Fruit fly (Drosophila melanogaster) whole organism, embryonic: ENCODE measurements around the gene Sik2.

ENCODE experiments used
- BEAF-32 ChIP-seq: fragments of 200-800 bp; sonication (Bioruptor generic); optimal IDR thresholded peaks from 3 replicates; lab custom pipeline; 2017; ENCODE audit warnings: missing biosample characterization, missing genetic modification characterization, mild to moderate bottlenecking, moderate library complexity, missing genetic modification reagents
- BtbVII ChIP-seq: fragments of 200-800 bp; sonication (Bioruptor generic); optimal IDR thresholded peaks from 3 replicates; lab custom pipeline; 2017; ENCODE audit warnings: missing biosample characterization, mild to moderate bottlenecking, missing genetic modification characterization
- CG10565 ChIP-seq: fragments of 200-800 bp; sonication (Bioruptor generic); optimal IDR thresholded peaks from 3 replicates; lab custom pipeline; 2016; ENCODE audit warnings: missing biosample characterization, mild to moderate bottlenecking, missing genetic modification characterization
- CG11456 ChIP-seq: fragments of 200-800 bp; sonication (Bioruptor generic); IDR thresholded peaks from 3 replicates; pipeline ENCODE4 v1.3.6; 2022; ENCODE audit warnings: missing biosample characterization, missing genetic modification characterization
- CG11695 ChIP-seq: fragments of 200-800 bp; sonication (Bioruptor generic); IDR thresholded peaks from 3 replicates; pipeline ENCODE4 v1.3.6; 2022; ENCODE audit warnings: missing biosample characterization, missing genetic modification characterization
- CG12659 ChIP-seq: fragments of 200-800 bp; sonication (Bioruptor generic); optimal IDR thresholded peaks from 3 replicates; lab custom pipeline; 2017; ENCODE audit warnings: mild to moderate bottlenecking, missing biosample characterization, missing genetic modification reagents, missing genetic modification characterization
- CG12942 ChIP-seq: fragments of 200-800 bp; sonication (Bioruptor generic); optimal IDR thresholded peaks from 3 replicates; lab custom pipeline; 2016; ENCODE audit warnings: missing biosample characterization, missing genetic modification characterization
- CG13424 ChIP-seq: fragments of 200-800 bp; sonication (Bioruptor generic); optimal IDR thresholded peaks from 2 replicates; lab custom pipeline; 2019; ENCODE audit warnings: missing biosample characterization, mild to moderate bottlenecking, missing genetic modification characterization, moderate library complexity
- CG15269 ChIP-seq: fragments of 200-800 bp; sonication (Bioruptor generic); optimal IDR thresholded peaks from 2 replicates; lab custom pipeline; 2018; ENCODE audit warnings: missing biosample characterization, mild to moderate bottlenecking, missing genetic modification characterization, moderate library complexity
- CG15696 ChIP-seq: fragments of 200-800 bp; sonication (Bioruptor generic); optimal IDR thresholded peaks from 2 replicates; lab custom pipeline; 2019; ENCODE audit warnings: missing biosample characterization, mild to moderate bottlenecking, missing genetic modification characterization, moderate library complexity
- CG1602 ChIP-seq: fragments of 200-800 bp; sonication (Bioruptor generic); optimal IDR thresholded peaks from 3 replicates; lab custom pipeline; 2016; ENCODE audit warnings: missing biosample characterization, missing genetic modification characterization
- CG3065 ChIP-seq: fragments of 200-800 bp; sonication (Bioruptor generic); optimal IDR thresholded peaks from 2 replicates; lab custom pipeline; 2016; ENCODE audit warnings: missing biosample characterization, missing genetic modification characterization
- CG32532 ChIP-seq: fragments of 200-800 bp; sonication (Bioruptor generic); IDR thresholded peaks from 2 replicates; pipeline ENCODE4 v1.3.6; 2022; ENCODE audit warnings: missing biosample characterization, missing genetic modification characterization
- CG33213 ChIP-seq: fragments of 200-800 bp; sonication (Bioruptor generic); optimal IDR thresholded peaks from 3 replicates; lab custom pipeline; 2016; ENCODE audit warnings: missing biosample characterization, missing genetic modification characterization
- CG42726 ChIP-seq: fragments of 200-800 bp; sonication (Bioruptor generic); IDR thresholded peaks from 2 replicates; pipeline ENCODE4 v1.3.6; 2022; ENCODE audit warnings: missing biosample characterization, missing genetic modification characterization; ENCODE audit not compliant: partially characterized antibody
- CG4328 ChIP-seq: fragments of 200-800 bp; sonication (Bioruptor generic); optimal IDR thresholded peaks from 3 replicates; lab custom pipeline; 2017; ENCODE audit warnings: missing biosample characterization, missing genetic modification reagents, missing genetic modification characterization
- CG9876 ChIP-seq: fragments of 200-800 bp; sonication (Bioruptor generic); optimal IDR thresholded peaks from 2 replicates; lab custom pipeline; 2016; ENCODE audit warnings: missing biosample characterization, missing genetic modification characterization
- Dad ChIP-seq: fragments of 200-800 bp; sonication (Bioruptor generic); optimal IDR thresholded peaks from 3 replicates; lab custom pipeline; 2016; ENCODE audit warnings: missing biosample characterization, missing genetic modification characterization
- Dfd ChIP-seq, 2 experiments: fragments of >200 bp; optimal IDR thresholded peaks; 2 replicates each; lab custom pipeline; 2017; ENCODE audit warnings: missing biosample characterization in 2 of 2, missing genetic modification characterization in 2 of 2
- Dll ChIP-seq: fragments of 200-800 bp; sonication (Bioruptor generic); IDR thresholded peaks from 4 replicates; pipeline ENCODE4 v1.3.6; 2022; ENCODE audit warnings: missing biosample characterization, missing genetic modification characterization; ENCODE audit not compliant: partially characterized antibody
- ERR ChIP-seq: fragments of 200-800 bp; sonication (Bioruptor generic); optimal IDR thresholded peaks from 2 replicates; lab custom pipeline; 2016; ENCODE audit warnings: missing biosample characterization, missing genetic modification characterization
- Fer2 ChIP-seq: fragments of 200-800 bp; sonication (Bioruptor generic); optimal IDR thresholded peaks from 2 replicates; lab custom pipeline; 2018; ENCODE audit warnings: missing biosample characterization, mild to moderate bottlenecking, missing genetic modification characterization, moderate library complexity
- Gug ChIP-seq: fragments of 200-800 bp; sonication (Bioruptor generic); IDR thresholded peaks from 4 replicates; pipeline ENCODE4 v1.3.6; 2022; ENCODE audit warnings: missing biosample characterization, missing genetic modification characterization
- H15 ChIP-seq: fragments of 200-800 bp; sonication (Bioruptor generic); IDR thresholded peaks from 3 replicates; pipeline ENCODE4 v1.3.6; 2022; ENCODE audit warnings: missing biosample characterization, missing genetic modification characterization
- HHEX ChIP-seq: fragments of 200-800 bp; sonication (Bioruptor generic); optimal IDR thresholded peaks from 3 replicates; lab custom pipeline; 2017; ENCODE audit warnings: missing biosample characterization, mild to moderate bottlenecking, missing genetic modification characterization, missing genetic modification reagents
- Hr51 ChIP-seq, 2 experiments: fragments of 200-800 bp; sonication (Bioruptor generic); optimal IDR thresholded peaks; 2 replicates in 1 of 2; 3 replicates in 1 of 2; lab custom pipeline; 2016 to 2018; ENCODE audit warnings: missing biosample characterization in 2 of 2, missing genetic modification characterization in 2 of 2, mild to moderate bottlenecking in 1 of 2, moderate library complexity in 1 of 2
- Jarid2 ChIP-seq: fragments of 200-800 bp; sonication (Bioruptor generic); optimal IDR thresholded peaks from 3 replicates; lab custom pipeline; 2017; ENCODE audit warnings: mild to moderate bottlenecking, missing biosample characterization, missing genetic modification reagents, missing genetic modification characterization
- Mrtf ChIP-seq: fragments of 200-800 bp; sonication (Bioruptor generic); IDR thresholded peaks from 3 replicates; pipeline ENCODE4 v1.3.6; 2022; ENCODE audit warnings: missing biosample characterization, missing genetic modification characterization
- Scr ChIP-seq: fragments of 200-800 bp; sonication (Bioruptor generic); IDR thresholded peaks from 2 replicates; pipeline ENCODE4 v1.3.6; 2022; ENCODE audit warnings: missing biosample characterization, missing genetic modification characterization; ENCODE audit not compliant: partially characterized antibody
- Sry-δ ChIP-seq: fragments of 200-800 bp; sonication (Bioruptor generic); optimal IDR thresholded peaks from 2 replicates; lab custom pipeline; 2016; ENCODE audit warnings: missing biosample characterization, missing genetic modification characterization
- Taf1 ChIP-seq: fragments of 200-800 bp; sonication (Bioruptor generic); IDR thresholded peaks from 2 replicates; pipeline ENCODE4 v1.3.6; 2022; ENCODE audit warnings: missing biosample characterization, missing genetic modification characterization
- bcd ChIP-seq: fragments of 200-800 bp; sonication (Bioruptor generic); optimal IDR thresholded peaks from 2 replicates; lab custom pipeline; 2017; ENCODE audit warnings: missing biosample characterization, mild to moderate bottlenecking, missing genetic modification characterization
- dpn ChIP-seq, 2 experiments: fragments of 200-800 bp; sonication (Bioruptor generic); optimal IDR thresholded peaks; 3 replicates each; lab custom pipeline; 2016; ENCODE audit warnings: missing biosample characterization in 2 of 2, missing genetic modification characterization in 2 of 2
- en ChIP-seq: fragments of 200-800 bp; sonication (Bioruptor generic); optimal IDR thresholded peaks from 2 replicates; lab custom pipeline; 2016; ENCODE audit warnings: missing biosample characterization, missing genetic modification characterization
- eyg ChIP-seq: fragments of 200-800 bp; sonication (Bioruptor generic); optimal IDR thresholded peaks from 3 replicates; lab custom pipeline; 2016; ENCODE audit warnings: missing biosample characterization, missing genetic modification characterization
- ham ChIP-seq: fragments of 200-800 bp; sonication (Bioruptor generic); IDR thresholded peaks from 2 replicates; pipeline ENCODE4 v1.3.6; 2022; ENCODE audit warnings: missing biosample characterization, missing genetic modification characterization
- knrl ChIP-seq: fragments of 200-800 bp; sonication (Bioruptor generic); IDR thresholded peaks from 3 replicates; pipeline ENCODE4 v1.3.6; 2022; ENCODE audit warnings: missing biosample characterization, missing genetic modification characterization; ENCODE audit not compliant: partially characterized antibody
- maf-S ChIP-seq: fragments of 200-800 bp; sonication (Bioruptor generic); optimal IDR thresholded peaks from 2 replicates; lab custom pipeline; 2016; ENCODE audit warnings: missing biosample characterization, missing genetic modification characterization
- nerfin-2 ChIP-seq: fragments of 200-800 bp; sonication (Bioruptor generic); IDR thresholded peaks from 2 replicates; pipeline ENCODE4 v1.3.6; 2022; ENCODE audit warnings: missing biosample characterization, missing genetic modification characterization; ENCODE audit not compliant: partially characterized antibody
- p53 ChIP-seq: fragments of 200-800 bp; sonication (Bioruptor generic); optimal IDR thresholded peaks from 2 replicates; lab custom pipeline; 2016; ENCODE audit warnings: missing biosample characterization, missing genetic modification characterization
- pb ChIP-seq: fragments of 200-800 bp; sonication (Bioruptor generic); optimal IDR thresholded peaks from 3 replicates; lab custom pipeline; 2016; ENCODE audit warnings: missing biosample characterization, missing genetic modification characterization
- pfk ChIP-seq: fragments of 200-800 bp; sonication (Bioruptor generic); optimal IDR thresholded peaks from 2 replicates; lab custom pipeline; 2018; ENCODE audit warnings: missing biosample characterization, mild to moderate bottlenecking, missing genetic modification characterization, moderate library complexity
- psq ChIP-seq: fragments of 200-800 bp; sonication (Bioruptor generic); optimal IDR thresholded peaks from 2 replicates; lab custom pipeline; 2017; ENCODE audit warnings: missing biosample characterization, missing genetic modification characterization
- pum ChIP-seq: fragments of 200-800 bp; sonication (Bioruptor generic); optimal IDR thresholded peaks from 2 replicates; lab custom pipeline; 2016; ENCODE audit warnings: missing biosample characterization, missing genetic modification characterization
- row ChIP-seq: fragments of 200-800 bp; sonication (Bioruptor generic); IDR thresholded peaks from 3 replicates; pipeline ENCODE4 v1.3.6; 2022; ENCODE audit warnings: missing biosample characterization, missing genetic modification characterization
- scrt ChIP-seq: fragments of 200-800 bp; sonication (Bioruptor generic); optimal IDR thresholded peaks from 2 replicates; lab custom pipeline; 2018; ENCODE audit warnings: missing biosample characterization, mild to moderate bottlenecking, missing genetic modification characterization, moderate library complexity
- sisA ChIP-seq: fragments of 200-800 bp; sonication (Bioruptor generic); IDR thresholded peaks from 2 replicates; pipeline ENCODE4 v1.3.6; 2022; ENCODE audit warnings: missing biosample characterization, missing genetic modification characterization
- so ChIP-seq: fragments of 200-800 bp; sonication (Bioruptor generic); IDR thresholded peaks from 3 replicates; pipeline ENCODE4 v1.3.6; 2022; ENCODE audit warnings: missing biosample characterization, missing genetic modification characterization
- ssp ChIP-seq: fragments of 200-800 bp; sonication (Bioruptor generic); IDR thresholded peaks from 2 replicates; pipeline ENCODE4 v1.3.6; 2022; ENCODE audit warnings: missing biosample characterization, missing genetic modification characterization
- unc-4 ChIP-seq: fragments of 200-800 bp; sonication (Bioruptor generic); IDR thresholded peaks from 2 replicates; pipeline ENCODE4 v1.3.6; 2022; ENCODE audit warnings: missing biosample characterization, missing genetic modification characterization; ENCODE audit not compliant: partially characterized antibody
- wor ChIP-seq: fragments of 200-800 bp; sonication (Bioruptor generic); IDR thresholded peaks from 2 replicates; pipeline ENCODE4 v1.3.6; 2022; ENCODE audit warnings: missing biosample characterization, missing genetic modification characterization

Gene Sik2

DNA sequence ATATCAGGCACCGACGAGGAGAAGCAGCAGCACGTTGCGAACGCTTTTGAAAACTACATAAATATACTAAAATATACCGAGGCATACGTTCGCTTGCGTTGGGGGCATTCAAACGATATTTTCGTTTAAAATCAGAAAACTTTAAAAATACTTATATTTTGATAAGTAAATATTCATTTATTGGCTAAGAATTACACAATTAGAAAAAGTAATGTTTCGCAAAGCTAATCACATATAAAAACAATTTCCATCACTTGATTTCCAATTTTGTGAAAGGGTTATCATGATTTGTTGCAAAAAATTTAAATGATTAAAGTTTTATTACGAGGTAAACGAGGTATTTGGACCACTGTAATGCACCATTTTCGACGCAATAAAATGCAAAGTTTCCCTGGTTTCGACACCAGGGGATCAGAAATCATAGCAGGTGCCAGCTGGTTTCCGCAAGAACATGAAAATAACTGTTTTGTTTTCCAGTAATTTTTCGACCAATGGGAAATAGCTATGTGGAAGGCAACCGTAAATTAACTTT is 14.2 kb upstream of the Sik2 start, which contains the start of gene CG4045 (continued):
- no peak for TF ChIP-seq CG3065 (GFP tag; lab: Kevin White, UChicago)
- peak in 1 of 2 experiments; percentile 15 for TF ChIP-seq Hr51 (GFP tag; optimal IDR thresholded peaks at IDR 0.05; lab: Kevin White, UChicago)
- no peak for TF ChIP-seq knrl
- TF ChIP-seq p53 (GFP tag; lab: Kevin White, UChicago), result no peak
- no peak for TF ChIP-seq ssp (GFP tag; lab: Robert Waterston, UW)
- TF ChIP-seq CG11695 (GFP tag; lab: Robert Waterston, UW), result no peak
- TF ChIP-seq pfk (GFP tag; lab: Kevin White, UChicago), result no peak
- TF ChIP-seq Taf1 (GFP tag; lab: Robert Waterston, UW), result no peak
- TF ChIP-seq ERR, result no peak
- TF ChIP-seq maf-S (GFP tag; lab: Kevin White, UChicago), result no peak
- TF ChIP-seq pum (GFP tag; lab: Kevin White, UChicago), result no peak
- no peak for TF ChIP-seq Fer2 (tag; lab: Kevin White, UChicago)
- TF ChIP-seq Sry-δ (GFP tag; lab: Kevin White, UChicago), result no peak
- TF ChIP-seq CG32532 (GFP tag; lab: Robert Waterston, UW), result no peak
- no peak for TF ChIP-seq Mrtf
- TF ChIP-seq Dll (GFP tag; lab: Robert Waterston, UW), result 0 out of 4 replicates have a peak, but pooled peaks have one; percentile 19
- no peak for TF ChIP-seq Dad
- TF ChIP-seq CG1602, result no peak
- no peak for TF ChIP-seq CG4328 (GFP tag; lab: Kevin White, UChicago)
- TF ChIP-seq ham, result no peak
- no peak for TF ChIP-seq psq
- TF ChIP-seq en (GFP tag; lab: Kevin White, UChicago), result no peak
- peak; percentile 17 for TF ChIP-seq CG13424
- no peak for TF ChIP-seq CG15696 (tag; lab: Kevin White, UChicago)
- no peak for TF ChIP-seq CG33213 (GFP tag; lab: Kevin White, UChicago)
- no peak for TF ChIP-seq CG42726 (GFP tag; lab: Robert Waterston, UW)
- TF ChIP-seq sisA (GFP tag; lab: Robert Waterston, UW), result no peak
- TF ChIP-seq Jarid2, result no peak
- TF ChIP-seq Dfd (GFP tag; optimal IDR thresholded peaks at IDR 0.05; lab: Kevin White, UChicago), result no peak
- no peak for TF ChIP-seq Gug (GFP tag; lab: Robert Waterston, UW)
- TF ChIP-seq CG9876 (GFP tag; lab: Kevin White, UChicago), result no peak
- TF ChIP-seq row, result peak; percentile 54
- peak; percentile 16 for TF ChIP-seq CG15269
- TF ChIP-seq CG12659, result no peak
- no peak for TF ChIP-seq BtbVII (GFP tag; lab: Kevin White, UChicago)
- TF ChIP-seq CG12942 (GFP tag; lab: Kevin White, UChicago), result no peak
- no peak for TF ChIP-seq wor
- no peak for TF ChIP-seq eyg (GFP tag; lab: Kevin White, UChicago)
- TF ChIP-seq pb, result no peak
- TF ChIP-seq so (GFP tag; lab: Robert Waterston, UW), result no peak
- TF ChIP-seq nerfin-2, result no peak
- TF ChIP-seq H15 (GFP tag; lab: Robert Waterston, UW), result no peak
- no peak for TF ChIP-seq CG10565
- peak; percentile 45 for TF ChIP-seq BEAF-32 (GFP tag; lab: Kevin White, UChicago)
- TF ChIP-seq Scr (GFP tag; lab: Robert Waterston, UW), result peak; percentile 29; the same call in 1 of the 2 replicates
- no peak for TF ChIP-seq dpn (GFP tag; optimal IDR thresholded peaks at IDR 0.05; lab: Kevin White, UChicago)
- TF ChIP-seq HHEX (GFP tag; lab: Kevin White, UChicago), result no peak
- no peak for TF ChIP-seq bcd (GFP tag; lab: Kevin White, UChicago)
- no peak for TF ChIP-seq CG11456 (GFP tag; lab: Robert Waterston, UW)
- no peak for TF ChIP-seq scrt (GFP tag; lab: Kevin White, UChicago)
- no peak for TF ChIP-seq unc-4 (GFP tag; lab: Robert Waterston, UW)
